Worm (Caenorhabditis elegans) whole organism, L2 larva: Measurements from ENCODE around the gene Y55B1AR.2.

Experiments used
- C34F6.9 ChIP-seq: fragments of 150-350 bp; optimal IDR thresholded peaks from 2 replicates; lab custom pipeline; 2014; ENCODE audit warnings: missing biosample characterization, missing genetic modification characterization
- F13H6.1 ChIP-seq: sonication (generic microtip); optimal IDR thresholded peaks from 2 replicates; lab custom pipeline; 2016; ENCODE audit warnings: missing genetic modification characterization, missing compliant biosample characterization
- R02D3.7 ChIP-seq: fragments of 150-350 bp; optimal IDR thresholded peaks from 2 replicates; lab custom pipeline; 2014; ENCODE audit warnings: missing biosample characterization, missing genetic modification characterization
- Y55F3AM.14 ChIP-seq: fragments of 200-800 bp; sonication (Bioruptor generic); optimal IDR thresholded peaks from 2 replicates; lab custom pipeline; 2018; ENCODE audit warnings: mild to moderate bottlenecking, missing genetic modification characterization, missing compliant biosample characterization
- ZK546.5 ChIP-seq: sonication (generic microtip); optimal IDR thresholded peaks from 2 replicates; lab custom pipeline; 2017; ENCODE audit warnings: missing biosample characterization, missing genetic modification characterization
- alr-1 ChIP-seq: fragments of 150-350 bp; optimal IDR thresholded peaks from 2 replicates; lab custom pipeline; 2014; ENCODE audit warnings: missing biosample characterization, missing genetic modification characterization
- aly-2 ChIP-seq: fragments of 150-350 bp; optimal IDR thresholded peaks from 2 replicates; lab custom pipeline; 2014; ENCODE audit warnings: missing biosample characterization, missing genetic modification characterization
- ama-1 ChIP-seq: fragments of 150-350 bp; optimal IDR thresholded peaks from 2 replicates; lab custom pipeline; 2018; ENCODE audit warnings: inconsistent platforms
- ceh-16 ChIP-seq: fragments of 150-350 bp; optimal IDR thresholded peaks from 2 replicates; lab custom pipeline; 2014; ENCODE audit warnings: missing biosample characterization, missing genetic modification characterization
- ceh-82 ChIP-seq: fragments of 150-350 bp; optimal IDR thresholded peaks from 2 replicates; lab custom pipeline; 2014; ENCODE audit warnings: missing biosample characterization, missing genetic modification characterization
- crh-2 ChIP-seq: sonication (generic microtip); optimal IDR thresholded peaks from 2 replicates; lab custom pipeline; 2017; ENCODE audit warnings: missing biosample characterization, missing genetic modification characterization
- dmd-4 ChIP-seq: sonication (generic microtip); optimal IDR thresholded peaks from 2 replicates; lab custom pipeline; 2017; ENCODE audit warnings: missing biosample characterization, missing genetic modification characterization
- egl-27 ChIP-seq: sonication (generic microtip); optimal IDR thresholded peaks from 3 replicates; lab custom pipeline; 2017; ENCODE audit warnings: missing biosample characterization, missing genetic modification reagents, missing genetic modification characterization
- elt-1 ChIP-seq: fragments of 150-350 bp; optimal IDR thresholded peaks from 2 replicates; lab custom pipeline; 2014; ENCODE audit warnings: missing biosample characterization, missing genetic modification characterization
- elt-3 ChIP-seq: sonication (generic microtip); optimal IDR thresholded peaks from 2 replicates; lab custom pipeline; 2017; ENCODE audit warnings: missing biosample characterization, missing genetic modification characterization
- fos-1 ChIP-seq: fragments of 150-350 bp; optimal IDR thresholded peaks from 2 replicates; lab custom pipeline; 2014; ENCODE audit warnings: missing biosample characterization, missing genetic modification characterization
- gmeb-1 ChIP-seq: fragments of 150-350 bp; optimal IDR thresholded peaks from 2 replicates; lab custom pipeline; 2014; ENCODE audit warnings: missing biosample characterization, missing genetic modification characterization
- lin-11 ChIP-seq: fragments of 150-350 bp; sonication (generic microtip); optimal IDR thresholded peaks from 2 replicates; lab custom pipeline; 2014; ENCODE audit warnings: missing biosample characterization, missing genetic modification characterization, inconsistent platforms, mixed read lengths
- lin-13 ChIP-seq: fragments of 150-350 bp; optimal IDR thresholded peaks from 2 replicates; lab custom pipeline; 2014; ENCODE audit warnings: missing biosample characterization, missing genetic modification reagents, missing genetic modification characterization
- lsy-2 ChIP-seq, 2 experiments: fragments of 150-350 bp in 1 of 2; sonication (generic microtip) in 1 of 2; optimal IDR thresholded peaks; 2 replicates each; lab custom pipeline; 2014 to 2017; ENCODE audit warnings: missing biosample characterization in 2 of 2, missing genetic modification characterization in 2 of 2
- mab-5 ChIP-seq: fragments of 150-350 bp; optimal IDR thresholded peaks from 2 replicates; lab custom pipeline; 2014; ENCODE audit warnings: missing biosample characterization, missing genetic modification characterization
- mbf-1 ChIP-seq: sonication (generic microtip); optimal IDR thresholded peaks from 2 replicates; lab custom pipeline; 2017; ENCODE audit warnings: missing biosample characterization, missing genetic modification characterization
- mdl-1 ChIP-seq, 2 experiments: fragments of 150-350 bp in 1 of 2; sonication (generic microtip) in 1 of 2; optimal IDR thresholded peaks; 2 replicates each; lab custom pipeline; 2017; ENCODE audit warnings: missing biosample characterization in 2 of 2, missing genetic modification characterization in 2 of 2
- nhr-11 ChIP-seq: fragments of 150-350 bp; optimal IDR thresholded peaks from 2 replicates; lab custom pipeline; 2014; ENCODE audit warnings: missing biosample characterization, missing genetic modification characterization
- nhr-129 ChIP-seq: fragments of 150-350 bp; optimal IDR thresholded peaks from 2 replicates; lab custom pipeline; 2014; ENCODE audit warnings: missing biosample characterization, missing genetic modification characterization
- nhr-21 ChIP-seq: fragments of 150-350 bp; optimal IDR thresholded peaks from 2 replicates; lab custom pipeline; 2014; ENCODE audit warnings: missing biosample characterization, missing genetic modification characterization
- nhr-25 ChIP-seq: fragments of 150-350 bp; sonication (generic microtip); optimal IDR thresholded peaks from 3 replicates; lab custom pipeline; 2014; ENCODE audit warnings: missing biosample characterization, missing genetic modification characterization
- nhr-6 ChIP-seq: fragments of 150-350 bp; optimal IDR thresholded peaks from 2 replicates; lab custom pipeline; 2014; ENCODE audit warnings: missing biosample characterization, missing genetic modification characterization
- nhr-77 ChIP-seq: fragments of 150-350 bp; optimal IDR thresholded peaks from 2 replicates; lab custom pipeline; 2014; ENCODE audit warnings: missing biosample characterization, missing genetic modification characterization
- sem-4 ChIP-seq: fragments of 150-350 bp; optimal IDR thresholded peaks from 2 replicates; lab custom pipeline; 2014; ENCODE audit warnings: missing biosample characterization, missing genetic modification reagents, missing genetic modification characterization
- sma-9 ChIP-seq, 2 experiments: fragments of 150-350 bp in 1 of 2; sonication (generic microtip) in 1 of 2; optimal IDR thresholded peaks; 2 replicates each; lab custom pipeline; 2014 to 2016; ENCODE audit warnings: missing genetic modification characterization in 2 of 2, mild to moderate bottlenecking in 1 of 2, missing biosample characterization in 1 of 2, missing compliant biosample characterization in 1 of 2, missing genetic modification reagents in 1 of 2, moderate library complexity in 1 of 2
- snpc-4 ChIP-seq: fragments of 150-350 bp; optimal IDR thresholded peaks from 2 replicates; lab custom pipeline; 2014; ENCODE audit warnings: missing biosample characterization, missing genetic modification characterization
- unc-39 ChIP-seq: fragments of 150-350 bp; optimal IDR thresholded peaks from 2 replicates; lab custom pipeline; 2014; ENCODE audit warnings: missing biosample characterization, missing genetic modification characterization
- unc-55 ChIP-seq: fragments of 150-350 bp; sonication (generic microtip); optimal IDR thresholded peaks from 3 replicates; lab custom pipeline; 2014; ENCODE audit warnings: missing biosample characterization, missing genetic modification reagents, missing genetic modification characterization
- unc-62 ChIP-seq: fragments of 150-350 bp; optimal IDR thresholded peaks from 2 replicates; lab custom pipeline; 2014; ENCODE audit warnings: missing biosample characterization, missing genetic modification reagents, missing genetic modification characterization
- zag-1 ChIP-seq: fragments of 150-350 bp; optimal IDR thresholded peaks from 2 replicates; lab custom pipeline; 2014; ENCODE audit warnings: missing biosample characterization, missing genetic modification characterization
- ztf-1 ChIP-seq: fragments of 200-800 bp; sonication (Bioruptor generic); conservative IDR thresholded peaks from 2 replicates; pipeline ENCODE4 v1.3.6; 2022; ENCODE audit warnings: missing genetic modification characterization, missing compliant biosample characterization

Y55B1AR.2 gene

ce11 chrIII:638319-638718, 39.7 kb upstream of the Y55B1AR.2 start, which contains the start of gene sbds-1:
sbds-1 (minus strand) TSS chrIII:638419.
- TF ChIP-seq mbf-1 (tag; lab: Kevin White, UChicago), result no peak
- TF ChIP-seq snpc-4 (tag; lab: Kevin White, UChicago), result no peak
- no peak for TF ChIP-seq nhr-11 (tag; lab: Kevin White, UChicago)
- no peak for TF ChIP-seq lin-11
- no peak for TF ChIP-seq ztf-1 (GFP tag; lab: Robert Waterston, UW)
- no peak for TF ChIP-seq unc-39
- no peak for TF ChIP-seq fos-1 (tag; lab: Kevin White, UChicago)
- no peak for TF ChIP-seq alr-1 (tag; lab: Kevin White, UChicago)
- TF ChIP-seq mab-5, result no peak

DNA sequence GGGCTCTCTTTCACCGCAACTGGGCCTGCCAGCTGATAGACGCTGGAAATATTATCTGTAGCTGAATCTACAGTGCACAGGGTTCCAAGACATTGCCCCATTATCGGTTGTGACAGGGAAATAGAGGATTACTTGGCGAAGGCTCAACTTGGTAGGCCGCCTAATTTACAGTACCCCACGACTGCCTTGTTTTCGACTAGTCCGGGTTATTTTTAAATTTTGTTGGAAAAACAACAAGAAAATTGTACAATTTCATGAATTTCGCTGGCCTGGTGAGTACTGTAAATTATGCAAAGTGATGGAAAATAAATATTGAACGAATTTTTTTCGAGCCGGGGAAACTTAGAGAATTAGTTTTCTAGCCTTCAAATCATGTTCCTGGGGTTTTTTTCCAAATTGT, 37.5 kb upstream of the Y55B1AR.2 start, which contains the start of gene T19C3.7:
TSS of gene T19C3.7 (minus strand) at position 101 of the 400 bp plus-strand sequence.
- TF ChIP-seq unc-39 (no peak), nhr-25 (tag; lab: Kevin White, UChicago) (no peak), C34F6.9 (tag; lab: Kevin White, UChicago) (no peak), ceh-82 (no peak), crh-2 (tag; lab: Kevin White, UChicago) (no peak), ama-1 (no peak), gmeb-1 (tag; lab: Kevin White, UChicago) (no peak), fos-1 (tag; lab: Kevin White, UChicago) (no peak), lsy-2 (tag; optimal IDR thresholded peaks at IDR 0.05; lab: Kevin White, UChicago) (no peak), dmd-4 (no peak), zag-1 (no peak), elt-3 (tag; lab: Kevin White, UChicago) (no peak), egl-27 (tag; lab: Kevin White, UChicago) (no peak), R02D3.7 (tag; lab: Kevin White, UChicago) (no peak), lin-13 (GFP tag; lab: Kevin White, UChicago) (no peak), nhr-6 (tag; lab: Kevin White, UChicago) (no peak), nhr-129 (tag; lab: Kevin White, UChicago) (no peak)

ce11 chrIII:634618-635017, 36.0 kb upstream of the Y55B1AR.2 start, which contains the start of gene fem-2:
fem-2 (minus strand) TSS chrIII:634626.
- TF ChIP-seq lsy-2 (tag; optimal IDR thresholded peaks at IDR 0.05; lab: Kevin White, UChicago) (peak; percentile 42 to 44), unc-39 (no peak), crh-2 (tag; lab: Kevin White, UChicago) (peak; percentile 18), fos-1 (tag; lab: Kevin White, UChicago) (no peak), alr-1 (tag; lab: Kevin White, UChicago) (no peak), F13H6.1 (tag; lab: Kevin White, UChicago) (no peak), nhr-77 (no peak), nhr-21 (tag; lab: Kevin White, UChicago) (no peak), sma-9 (GFP tag; optimal IDR thresholded peaks at IDR 0.05; lab: Kevin White, UChicago) (no peak), sma-9 (tag; optimal IDR thresholded peaks at IDR 0.05; lab: Kevin White, UChicago) (no peak), aly-2 (no peak), nhr-25 (tag; lab: Kevin White, UChicago) (peak; percentile 13), sem-4 (tag; lab: Kevin White, UChicago) (no peak), C34F6.9 (tag; lab: Kevin White, UChicago) (peak; percentile 70), mbf-1 (tag; lab: Kevin White, UChicago) (no peak), gmeb-1 (tag; lab: Kevin White, UChicago) (peak; percentile 33), unc-55 (GFP tag; lab: Kevin White, UChicago) (peak; percentile 41), mab-5 (no peak), unc-62 (GFP tag; lab: Kevin White, UChicago) (no peak)

DNA sequence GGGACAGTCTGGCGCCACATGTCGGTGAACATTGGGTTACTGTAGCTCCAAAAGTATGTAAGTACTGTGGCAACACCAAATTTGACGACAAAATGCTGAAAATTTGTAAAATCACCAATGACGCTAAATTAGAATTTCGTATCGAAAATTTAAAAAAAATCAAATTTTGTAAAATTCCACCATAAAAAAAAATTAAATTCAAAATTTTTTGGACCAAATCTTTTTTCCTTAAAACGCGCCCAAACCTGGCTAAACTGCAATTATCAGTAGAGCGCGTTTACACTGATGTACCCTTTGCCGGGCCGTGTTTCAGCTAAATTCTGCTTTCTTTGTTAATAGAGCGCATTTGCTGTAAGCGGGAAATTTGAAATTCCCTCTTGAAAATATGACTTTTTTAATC, 32.8 kb upstream of the Y55B1AR.2 start, which contains the start of gene T19C3.6:
TSS of gene T19C3.6 (minus strand) at position 101 of the 400 bp plus-strand sequence.
- TF ChIP-seq ZK546.5, result no peak

ce11 chrIII:627838-628237, 29.3 kb upstream of the Y55B1AR.2 start, which contains the start of gene T19C3.5:
T19C3.5 (minus strand) TSS chrIII:627938.
- TF ChIP-seq unc-39, result no peak
- TF ChIP-seq nhr-11 (tag; lab: Kevin White, UChicago), result no peak
- no peak for TF ChIP-seq sem-4 (tag; lab: Kevin White, UChicago)
- TF ChIP-seq Y55F3AM.14 (GFP tag; lab: Kevin White, UChicago), result no peak
- TF ChIP-seq ceh-82, result no peak
- TF ChIP-seq unc-55 (GFP tag; lab: Kevin White, UChicago), result no peak
- no peak for TF ChIP-seq elt-1 (tag; lab: Kevin White, UChicago)
- no peak for TF ChIP-seq nhr-25 (tag; lab: Kevin White, UChicago)
- no peak for TF ChIP-seq ceh-16
- TF ChIP-seq lin-11, result no peak
- no peak for TF ChIP-seq sma-9 (GFP tag; optimal IDR thresholded peaks at IDR 0.05; lab: Kevin White, UChicago)
- no peak for TF ChIP-seq sma-9 (tag; optimal IDR thresholded peaks at IDR 0.05; lab: Kevin White, UChicago)
- no peak for TF ChIP-seq alr-1 (tag; lab: Kevin White, UChicago)
- no peak for TF ChIP-seq mdl-1 (tag; optimal IDR thresholded peaks at IDR 0.05; lab: Kevin White, UChicago)
- TF ChIP-seq nhr-129 (tag; lab: Kevin White, UChicago), result no peak
- TF ChIP-seq nhr-6 (tag; lab: Kevin White, UChicago), result no peak
- TF ChIP-seq mab-5, result no peak
- TF ChIP-seq aly-2, result no peak
- no peak for TF ChIP-seq zag-1
- TF ChIP-seq R02D3.7 (tag; lab: Kevin White, UChicago), result no peak
- no peak for TF ChIP-seq lsy-2 (tag; optimal IDR thresholded peaks at IDR 0.05; lab: Kevin White, UChicago)
